Fruit fly (Drosophila melanogaster): ENCODE measurements around the gene Mst84B.

The Mst84B gene

dm6 chr3R:7066267-7066666 is 4.3 kb downstream of the Mst84B start:
- TF ChIP-seq CG17801 (GFP tag; optimal IDR thresholded peaks at IDR 0.05; ENCODE audit: partially characterized antibody) = no peak

- peak; percentile 87 for TF ChIP-seq CG17801 (GFP tag; optimal IDR thresholded peaks at IDR 0.05; ENCODE audit: partially characterized antibody)
Observed at dm6 chr3R:7067092-7067491, 5.1 kb downstream of the Mst84B start, which contains the start of the genes CG1105 and CG1965. Gene CG1105 (minus strand): TSS chr3R:7067136. Gene CG1965 (plus strand): TSS chr3R:7067401.

dm6 chr3R:7074297-7075114 is 12.5 kb downstream of the Mst84B start, which contains the start of the genes Ufl1 and CG1943:
Gene Ufl1 (minus strand): TSS chr3R:7074452.
Gene CG1943 (plus strand): TSS chr3R:7074859.
- TF ChIP-seq CG17801 (GFP tag; optimal IDR thresholded peaks at IDR 0.05; ENCODE audit: partially characterized antibody) = peak; percentile 41

- TF ChIP-seq CG17801 (GFP tag; optimal IDR thresholded peaks at IDR 0.05; ENCODE audit: partially characterized antibody) = no peak
Observed at dm6 chr3R:7075115-7075425, 13.1 kb downstream of the Mst84B start.

dm6 chr3R:7075712-7076183 is 13.8 kb downstream of the Mst84B start:
- peak; percentile 89 for TF ChIP-seq CG17801 (GFP tag; optimal IDR thresholded peaks at IDR 0.05; ENCODE audit: partially characterized antibody)

- peak; percentile 94 for TF ChIP-seq CG17801 (GFP tag; optimal IDR thresholded peaks at IDR 0.05; ENCODE audit: partially characterized antibody)
Observed at dm6 chr3R:7076293-7076981, 14.5 kb downstream of the Mst84B start.

dm6 chr3R:7079718-7080117 is 17.7 kb downstream of the Mst84B start:
- no peak for TF ChIP-seq CG17801 (GFP tag; optimal IDR thresholded peaks at IDR 0.05; ENCODE audit: partially characterized antibody)

dm6 chr3R:7080157-7080916 is 18.4 kb downstream of the Mst84B start, which contains the start of gene Ref1:
Gene Ref1 (minus strand): TSS chr3R:7080387.
- no peak for TF ChIP-seq CG17801 (GFP tag; optimal IDR thresholded peaks at IDR 0.05; ENCODE audit: partially characterized antibody)

dm6 chr3R:7081972-7082371 is 20.0 kb downstream of the Mst84B start, which contains the start of gene Dpck:
Gene Dpck (plus strand): TSS chr3R:7082182.
- peak; percentile 80 for TF ChIP-seq CG17801 (GFP tag; optimal IDR thresholded peaks at IDR 0.05; ENCODE audit: partially characterized antibody)

- TF ChIP-seq CG17801 (GFP tag; optimal IDR thresholded peaks at IDR 0.05; ENCODE audit: partially characterized antibody) = no peak
Observed at dm6 chr3R:7083750-7084149, 21.8 kb downstream of the Mst84B start.

- no peak for TF ChIP-seq CG17801 (GFP tag; optimal IDR thresholded peaks at IDR 0.05; ENCODE audit: partially characterized antibody)
Observed at dm6 chr3R:7085455-7085854, 23.5 kb downstream of the Mst84B start.

dm6 chr3R:7085983-7086376 is 24.0 kb downstream of the Mst84B start, which contains the start of gene Tailor:
Gene Tailor (minus strand): TSS chr3R:7086083.
- TF ChIP-seq CG17801 (GFP tag; optimal IDR thresholded peaks at IDR 0.05; ENCODE audit: partially characterized antibody) = no peak

- peak; percentile 61 for TF ChIP-seq CG17801 (GFP tag; optimal IDR thresholded peaks at IDR 0.05; ENCODE audit: partially characterized antibody)
Observed at dm6 chr3R:7086377-7087200, 24.6 kb downstream of the Mst84B start, which contains the start of gene alphaTub84B. Gene alphaTub84B (plus strand): TSS chr3R:7086599.

dm6 chr3R:7087201-7087505 is 25.2 kb downstream of the Mst84B start:
- TF ChIP-seq CG17801 (GFP tag; optimal IDR thresholded peaks at IDR 0.05; ENCODE audit: partially characterized antibody) = no peak
